Worm (Caenorhabditis elegans): ENCODE results near the gene F40D4.13.

F40D4.13 gene

DNA sequence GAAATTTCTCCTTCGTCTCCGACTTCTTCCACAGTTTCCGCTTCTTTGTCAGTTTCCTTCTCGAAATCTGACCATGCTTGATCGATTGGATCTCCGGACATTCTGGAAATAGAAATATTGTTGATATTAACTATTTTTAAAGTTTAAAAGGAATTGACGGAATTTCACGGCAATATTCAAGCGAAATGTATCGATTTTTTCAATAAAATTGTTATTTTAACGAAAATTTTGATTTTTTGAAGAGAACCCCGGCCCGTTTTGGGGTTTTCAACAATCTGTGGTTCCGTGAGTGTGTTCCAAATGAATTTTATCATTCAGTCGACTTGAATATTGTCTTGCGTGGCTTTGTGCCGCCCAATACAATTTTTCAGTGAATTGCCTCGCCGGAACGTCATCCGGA lies at the start of gene F40D4.13:
Gene F40D4.13, minus strand, starts transcription at position 101 of the 400 bp plus-strand sequence.
- no peak for TF ChIP-seq flt-1 (GFP tag; IDR thresholded peaks at IDR 0.05)
- TF ChIP-seq cog-1 (tag; optimal IDR thresholded peaks at IDR 0.05): no peak
- TF ChIP-seq tab-1 (GFP tag; IDR thresholded peaks at IDR 0.05): no peak
- no peak for TF ChIP-seq ztf-23 (GFP tag; IDR thresholded peaks at IDR 0.05)
- no peak for TF ChIP-seq ref-1 (GFP tag; conservative IDR thresholded peaks at IDR 0.05)
- TF ChIP-seq ztf-29 (GFP tag; IDR thresholded peaks at IDR 0.05): no peak
- no peak for TF ChIP-seq klf-2 (GFP tag; conservative IDR thresholded peaks at IDR 0.05)
- no peak for TF ChIP-seq T22C8.4 (GFP tag; IDR thresholded peaks at IDR 0.05)
- no peak for TF ChIP-seq med-1 (GFP tag; optimal IDR thresholded peaks at IDR 0.05; ENCODE audit: insufficient read depth)

DNA sequence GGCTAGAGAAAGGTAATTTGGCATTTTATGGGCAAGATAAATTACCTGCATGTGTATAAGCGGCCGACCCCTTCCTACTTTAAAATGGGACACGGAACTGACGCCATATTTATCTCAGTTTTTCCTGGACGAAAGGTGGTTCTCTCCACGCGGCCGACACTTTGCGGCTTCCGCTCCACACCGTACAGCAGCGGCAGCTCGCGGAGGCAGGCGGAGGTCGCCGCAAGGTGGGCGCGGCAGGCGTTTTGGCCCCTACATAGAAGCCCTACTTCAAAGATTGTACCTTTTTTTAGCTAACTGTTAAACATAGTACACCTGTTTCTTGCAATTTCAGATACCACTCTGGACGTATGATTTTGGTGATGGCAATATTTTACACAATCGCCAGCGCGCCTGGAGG lies 49.4 kb upstream of the F40D4.13 start:
- TF ChIP-seq flt-1 (GFP tag; IDR thresholded peaks at IDR 0.05) (no peak), klf-2 (GFP tag; conservative IDR thresholded peaks at IDR 0.05) (no peak), ref-1 (GFP tag; conservative IDR thresholded peaks at IDR 0.05) (no peak), ztf-23 (GFP tag; IDR thresholded peaks at IDR 0.05) (no peak), med-1 (GFP tag; optimal IDR thresholded peaks at IDR 0.05; ENCODE audit: insufficient read depth) (no peak), cog-1 (tag; optimal IDR thresholded peaks at IDR 0.05) (no peak), T22C8.4 (GFP tag; IDR thresholded peaks at IDR 0.05) (no peak), ztf-29 (GFP tag; IDR thresholded peaks at IDR 0.05) (no peak), tab-1 (GFP tag; IDR thresholded peaks at IDR 0.05) (no peak)

DNA sequence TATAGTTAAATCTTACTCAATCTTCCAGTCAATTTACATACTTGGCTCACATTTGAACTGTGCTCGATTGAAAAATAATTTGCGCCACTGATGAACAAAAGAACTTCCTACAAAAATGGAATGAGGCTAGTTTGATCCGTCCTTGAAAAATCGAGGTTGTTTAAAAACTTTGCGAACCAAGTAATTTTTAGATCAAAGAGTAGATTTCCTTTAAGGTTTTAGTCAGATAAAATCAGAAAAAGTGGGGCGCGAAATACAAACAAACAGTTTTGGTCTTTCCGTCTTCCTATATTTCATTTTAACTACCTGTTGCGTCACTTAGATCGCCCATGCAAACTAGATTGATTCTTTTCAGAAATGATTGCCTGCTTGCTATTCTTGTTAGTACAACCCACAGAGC lies 44.8 kb upstream of the F40D4.13 start, which contains the start of gene Y68A4A.10:
Gene Y68A4A.10, plus strand, starts transcription at position 301 of the 400 bp plus-strand sequence.
- TF ChIP-seq cog-1 (tag; optimal IDR thresholded peaks at IDR 0.05): no peak
- TF ChIP-seq T22C8.4 (GFP tag; IDR thresholded peaks at IDR 0.05): no peak
- TF ChIP-seq flt-1 (GFP tag; IDR thresholded peaks at IDR 0.05): no peak
- TF ChIP-seq ztf-23 (GFP tag; IDR thresholded peaks at IDR 0.05): no peak
- no peak for TF ChIP-seq klf-2 (GFP tag; conservative IDR thresholded peaks at IDR 0.05)
- no peak for TF ChIP-seq ztf-29 (GFP tag; IDR thresholded peaks at IDR 0.05)

DNA sequence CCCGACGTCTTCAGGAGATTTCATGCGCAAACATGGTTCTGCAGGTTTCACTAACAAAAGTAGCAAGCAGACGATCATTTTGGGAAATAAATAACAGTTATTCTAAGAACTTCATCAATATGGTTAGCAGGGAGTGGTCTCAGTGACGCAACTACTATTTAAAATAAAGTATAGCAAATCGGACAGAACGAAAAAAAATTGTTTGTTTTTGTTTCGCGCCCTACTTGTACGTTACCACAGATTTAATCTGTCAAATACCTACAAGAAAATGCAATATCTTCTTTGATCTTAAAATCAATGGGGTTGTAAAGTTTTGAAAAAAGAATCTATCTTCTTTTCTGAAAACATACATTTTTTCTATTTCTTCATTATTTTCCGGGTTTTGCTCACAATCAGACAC lies 41.9 kb upstream of the F40D4.13 start, which contains the start of gene srz-96:
Gene srz-96, plus strand, starts transcription at position 301 of the 400 bp plus-strand sequence.
- no peak for TF ChIP-seq ztf-29 (GFP tag; IDR thresholded peaks at IDR 0.05)
- TF ChIP-seq klf-2 (GFP tag; conservative IDR thresholded peaks at IDR 0.05): no peak
- no peak for TF ChIP-seq med-1 (GFP tag; optimal IDR thresholded peaks at IDR 0.05; ENCODE audit: insufficient read depth)
- TF ChIP-seq flt-1 (GFP tag; IDR thresholded peaks at IDR 0.05): no peak

DNA sequence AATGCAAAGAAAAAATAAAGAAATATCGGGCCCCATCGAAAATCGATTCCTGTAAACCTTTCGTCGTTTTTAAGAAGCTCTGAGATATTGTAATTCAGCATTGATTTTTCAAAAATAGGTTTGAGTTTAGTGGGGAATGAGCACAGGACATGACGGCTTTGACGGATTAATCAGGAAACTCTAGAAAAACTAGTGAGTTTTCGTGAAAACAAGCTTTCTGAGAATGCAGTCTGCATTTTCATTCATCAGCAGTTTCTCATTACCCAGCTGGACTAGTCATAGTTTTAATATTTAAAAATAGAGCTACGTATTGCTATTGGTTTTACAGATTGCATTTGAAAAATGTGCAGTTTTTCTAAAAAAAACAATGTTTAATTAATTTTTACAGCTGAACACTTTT lies 35.2 kb upstream of the F40D4.13 start, which contains the start of gene srz-47:
Gene srz-47, minus strand, starts transcription at position 101 of the 400 bp plus-strand sequence.
- TF ChIP-seq ztf-23 (GFP tag; IDR thresholded peaks at IDR 0.05) (no peak), ref-1 (GFP tag; conservative IDR thresholded peaks at IDR 0.05) (no peak), tab-1 (GFP tag; IDR thresholded peaks at IDR 0.05) (no peak)

DNA sequence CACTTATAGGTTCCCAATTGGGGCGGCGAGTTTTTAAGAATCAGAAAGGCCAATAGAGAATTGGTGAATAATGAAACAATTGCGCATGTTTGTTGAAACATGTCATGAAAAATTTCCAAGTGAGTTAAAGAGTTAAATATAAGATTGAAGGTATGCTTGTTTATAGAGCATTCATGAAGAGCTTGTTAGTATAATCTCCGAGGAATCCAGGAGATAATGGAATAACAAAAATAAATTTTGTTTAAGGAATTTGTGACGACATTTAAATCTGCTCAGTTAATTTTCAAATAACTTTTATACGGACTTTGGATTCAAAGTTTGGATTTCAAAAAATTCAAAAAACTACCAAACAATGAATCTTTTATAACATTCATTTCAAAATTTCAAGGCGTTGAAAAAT lies 33.3 kb upstream of the F40D4.13 start, which contains the start of gene str-199:
Gene str-199, minus strand, starts transcription at position 101 of the 400 bp plus-strand sequence.
- TF ChIP-seq ztf-23 (GFP tag; IDR thresholded peaks at IDR 0.05): no peak
- no peak for TF ChIP-seq flt-1 (GFP tag; IDR thresholded peaks at IDR 0.05)
- TF ChIP-seq tab-1 (GFP tag; IDR thresholded peaks at IDR 0.05): no peak
- no peak for TF ChIP-seq ref-1 (GFP tag; conservative IDR thresholded peaks at IDR 0.05)
- no peak for TF ChIP-seq med-1 (GFP tag; optimal IDR thresholded peaks at IDR 0.05; ENCODE audit: insufficient read depth)
- no peak for TF ChIP-seq T22C8.4 (GFP tag; IDR thresholded peaks at IDR 0.05)
- TF ChIP-seq ztf-29 (GFP tag; IDR thresholded peaks at IDR 0.05): no peak
- no peak for TF ChIP-seq cog-1 (tag; optimal IDR thresholded peaks at IDR 0.05)

DNA sequence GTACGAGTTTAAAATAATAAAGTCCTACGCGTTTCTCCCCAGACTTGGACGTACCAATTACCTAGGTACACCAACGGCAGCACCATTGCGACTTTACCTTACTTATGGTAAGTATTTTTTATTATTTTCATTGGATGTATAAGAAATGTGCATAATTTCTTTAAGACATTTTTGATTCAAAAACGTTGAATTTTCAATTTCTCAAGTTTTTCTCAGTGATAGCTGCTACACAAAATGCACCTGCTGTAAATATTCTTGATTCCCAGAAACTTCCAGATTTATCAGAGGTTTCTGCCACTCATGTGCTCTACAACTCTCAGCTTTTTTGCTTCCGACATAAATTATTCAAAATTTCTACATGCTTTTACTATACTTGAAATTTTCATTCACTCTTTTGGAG lies 25.0 kb upstream of the F40D4.13 start, which contains the start of gene srh-159:
Gene srh-159, plus strand, starts transcription at position 301 of the 400 bp plus-strand sequence.
- no peak for TF ChIP-seq ztf-23 (GFP tag; IDR thresholded peaks at IDR 0.05)
- no peak for TF ChIP-seq flt-1 (GFP tag; IDR thresholded peaks at IDR 0.05)
- no peak for TF ChIP-seq klf-2 (GFP tag; conservative IDR thresholded peaks at IDR 0.05)
- no peak for TF ChIP-seq tab-1 (GFP tag; IDR thresholded peaks at IDR 0.05)
- TF ChIP-seq med-1 (GFP tag; optimal IDR thresholded peaks at IDR 0.05; ENCODE audit: insufficient read depth): no peak
- TF ChIP-seq ztf-29 (GFP tag; IDR thresholded peaks at IDR 0.05): no peak

DNA sequence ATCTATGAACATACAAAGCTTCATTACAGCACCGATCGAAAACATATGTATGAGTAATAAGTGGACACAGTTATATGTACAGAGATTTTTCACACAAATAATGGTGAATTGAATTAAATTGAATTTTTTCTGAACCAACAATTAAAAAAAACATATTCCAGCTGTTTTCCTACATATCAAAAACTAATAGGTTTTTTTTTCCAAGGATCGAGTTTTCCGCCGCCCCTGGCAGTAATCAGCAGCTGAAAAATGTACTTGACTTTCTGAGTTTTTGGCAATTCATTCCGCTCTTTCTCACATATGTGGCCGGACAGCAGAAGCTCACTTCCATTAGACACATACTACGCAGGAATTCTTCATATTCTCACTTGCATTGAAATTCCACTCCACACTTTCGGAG lies 21.4 kb upstream of the F40D4.13 start, which contains the start of gene srh-174:
Gene srh-174, plus strand, starts transcription at position 301 of the 400 bp plus-strand sequence.
- TF ChIP-seq T22C8.4 (GFP tag; IDR thresholded peaks at IDR 0.05) (no peak), ztf-29 (GFP tag; IDR thresholded peaks at IDR 0.05) (no peak), ztf-23 (GFP tag; IDR thresholded peaks at IDR 0.05) (no peak), tab-1 (GFP tag; IDR thresholded peaks at IDR 0.05) (no peak), flt-1 (GFP tag; IDR thresholded peaks at IDR 0.05) (no peak), med-1 (GFP tag; optimal IDR thresholded peaks at IDR 0.05; ENCODE audit: insufficient read depth) (no peak), cog-1 (tag; optimal IDR thresholded peaks at IDR 0.05) (no peak), klf-2 (GFP tag; conservative IDR thresholded peaks at IDR 0.05) (no peak), ref-1 (GFP tag; conservative IDR thresholded peaks at IDR 0.05) (no peak)

DNA sequence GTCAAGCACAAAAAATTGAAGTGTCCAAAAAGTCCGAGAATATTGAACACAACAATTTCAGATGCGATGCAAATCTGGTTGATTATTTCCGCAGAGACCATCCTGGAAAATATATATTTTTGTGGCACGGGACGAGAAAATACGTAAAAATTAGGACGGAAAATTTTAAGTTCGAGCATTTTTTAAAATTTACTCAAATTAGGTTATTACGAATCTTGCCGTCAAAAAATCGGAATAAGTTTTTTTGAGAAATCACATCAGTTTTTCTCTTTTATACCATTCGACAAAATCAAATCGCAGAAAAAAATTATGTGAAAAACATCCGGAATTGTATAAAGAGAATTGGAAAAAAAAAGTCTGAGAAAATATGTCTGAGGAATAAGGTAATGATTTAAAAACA lies 20.9 kb upstream of the F40D4.13 start, which contains the start of gene srsx-1:
Gene srsx-1, minus strand, starts transcription at position 101 of the 400 bp plus-strand sequence.
- no peak for TF ChIP-seq flt-1 (GFP tag; IDR thresholded peaks at IDR 0.05)
- TF ChIP-seq ref-1 (GFP tag; conservative IDR thresholded peaks at IDR 0.05): no peak
- TF ChIP-seq ztf-29 (GFP tag; IDR thresholded peaks at IDR 0.05): no peak
- no peak for TF ChIP-seq ztf-23 (GFP tag; IDR thresholded peaks at IDR 0.05)
- no peak for TF ChIP-seq T22C8.4 (GFP tag; IDR thresholded peaks at IDR 0.05)
- no peak for TF ChIP-seq cog-1 (tag; optimal IDR thresholded peaks at IDR 0.05)
- TF ChIP-seq klf-2 (GFP tag; conservative IDR thresholded peaks at IDR 0.05): no peak
- TF ChIP-seq med-1 (GFP tag; optimal IDR thresholded peaks at IDR 0.05; ENCODE audit: insufficient read depth): no peak

DNA sequence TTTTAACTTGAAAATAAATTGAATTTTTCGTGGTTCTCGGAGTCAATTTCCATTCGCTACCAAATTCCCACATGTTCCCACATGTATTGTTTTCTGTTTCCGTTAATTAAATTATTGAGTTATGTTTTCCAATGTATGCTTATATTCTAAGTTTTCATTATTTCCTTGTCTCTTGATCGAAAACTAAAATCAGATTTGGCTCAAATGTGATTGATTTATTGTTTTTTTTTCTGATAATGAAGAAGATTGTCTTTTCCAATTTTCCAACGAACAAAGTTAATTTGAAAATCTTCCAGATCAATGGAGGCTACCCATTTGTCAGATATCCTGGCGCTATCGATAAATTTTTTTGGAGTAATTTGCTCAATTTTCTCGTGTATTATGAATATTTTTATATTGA lies 16.7 kb upstream of the F40D4.13 start, which contains the start of gene srbc-25:
Gene srbc-25, plus strand, starts transcription at position 301 of the 400 bp plus-strand sequence.
- no peak for TF ChIP-seq ztf-23 (GFP tag; IDR thresholded peaks at IDR 0.05)

Data from whole organism, midembryonic.